Fruit fly (Drosophila melanogaster): ENCODE results near the gene CG13073.

The CG13073 gene

dm6 chr3L:16213201-16213600, 3.9 kb downstream of the CG13073 start:
- TF ChIP-seq CG10348 (GFP tag; IDR thresholded peaks at IDR 0.05) (no peak), CG34367 (tag; optimal IDR thresholded peaks at IDR 0.05) (no peak), EcR (GFP tag; optimal IDR thresholded peaks at IDR 0.05) (peak; percentile 43), D1 (tag; optimal IDR thresholded peaks at IDR 0.05) (no peak), CG17806 (tag; optimal IDR thresholded peaks at IDR 0.05) (no peak), CG9948 (tag; optimal IDR thresholded peaks at IDR 0.05) (no peak), CG15710 (tag; optimal IDR thresholded peaks at IDR 0.05) (no peak), Pif1A (GFP tag; optimal IDR thresholded peaks at IDR 0.05) (no peak), Pif1B (GFP tag; optimal IDR thresholded peaks at IDR 0.05) (no peak), Ets98B (GFP tag; IDR thresholded peaks at IDR 0.05) (peak; percentile 6; the same call in 1 of the 2 replicates), CG32121 (GFP tag; IDR thresholded peaks at IDR 0.05) (no peak), CG8301 (tag; optimal IDR thresholded peaks at IDR 0.05) (no peak), CG12605 (GFP tag; IDR thresholded peaks at IDR 0.05) (no peak), CG13204 (GFP tag; optimal IDR thresholded peaks at IDR 0.05) (peak; percentile 46)

- no peak for TF ChIP-seq Pif1A (GFP tag; optimal IDR thresholded peaks at IDR 0.05)
- no peak for TF ChIP-seq EcR (GFP tag; optimal IDR thresholded peaks at IDR 0.05)
- TF ChIP-seq CG32121 (GFP tag; IDR thresholded peaks at IDR 0.05): no peak
- no peak for TF ChIP-seq Pif1B (GFP tag; optimal IDR thresholded peaks at IDR 0.05)
- TF ChIP-seq fd96Ca (GFP tag; IDR thresholded peaks at IDR 0.05): no peak
- no peak for TF ChIP-seq Ets98B (GFP tag; IDR thresholded peaks at IDR 0.05)
- peak; percentile 10 for TF ChIP-seq CG17806 (tag; optimal IDR thresholded peaks at IDR 0.05)
- TF ChIP-seq rn (GFP tag; IDR thresholded peaks at IDR 0.05): no peak
- TF ChIP-seq CG8301 (tag; optimal IDR thresholded peaks at IDR 0.05): no peak
- peak; percentile 77 for TF ChIP-seq CG8159 (tag; optimal IDR thresholded peaks at IDR 0.05)
- no peak for TF ChIP-seq CG12605 (GFP tag; IDR thresholded peaks at IDR 0.05)
- no peak for TF ChIP-seq Snoo (tag; optimal IDR thresholded peaks at IDR 0.05)
- no peak for TF ChIP-seq CG10348 (GFP tag; IDR thresholded peaks at IDR 0.05)
- TF ChIP-seq CG34367 (tag; optimal IDR thresholded peaks at IDR 0.05): no peak
- TF ChIP-seq CG15710 (tag; optimal IDR thresholded peaks at IDR 0.05): peak; percentile 68
- TF ChIP-seq CG4496 (GFP tag; IDR thresholded peaks at IDR 0.05): no peak
- TF ChIP-seq CG13204 (GFP tag; optimal IDR thresholded peaks at IDR 0.05): no peak
- peak; percentile 42 for TF ChIP-seq CG9948 (tag; optimal IDR thresholded peaks at IDR 0.05)
- peak; percentile 21 for TF ChIP-seq CG14655 (GFP tag; optimal IDR thresholded peaks at IDR 0.05)
Observed at dm6 chr3L:16211936-16212287, 5.2 kb downstream of the CG13073 start.

- peak; percentile 71 for TF ChIP-seq CG34367 (tag; optimal IDR thresholded peaks at IDR 0.05)
- peak; percentile 38 for TF ChIP-seq CG17806 (tag; optimal IDR thresholded peaks at IDR 0.05)
- TF ChIP-seq CG8301 (tag; optimal IDR thresholded peaks at IDR 0.05): peak; percentile 81
- TF ChIP-seq CG4496 (GFP tag; IDR thresholded peaks at IDR 0.05): peak; percentile 60
- TF ChIP-seq CG15710 (tag; optimal IDR thresholded peaks at IDR 0.05): peak; percentile 82
- peak; percentile 21 for TF ChIP-seq Pif1B (GFP tag; optimal IDR thresholded peaks at IDR 0.05)
- peak; percentile 84 for TF ChIP-seq CG9948 (tag; optimal IDR thresholded peaks at IDR 0.05)
- TF ChIP-seq rn (GFP tag; IDR thresholded peaks at IDR 0.05): peak; percentile 47; the same call in 1 of the 2 replicates
- peak; percentile 97 for TF ChIP-seq CG13204 (GFP tag; optimal IDR thresholded peaks at IDR 0.05)
- peak; percentile 69 for TF ChIP-seq Ets98B (GFP tag; IDR thresholded peaks at IDR 0.05)
- TF ChIP-seq fd96Ca (GFP tag; IDR thresholded peaks at IDR 0.05): peak; percentile 77; the same call in 2 of the 3 replicates
- TF ChIP-seq CG8159 (tag; optimal IDR thresholded peaks at IDR 0.05): peak; percentile 89
- TF ChIP-seq CG32121 (GFP tag; IDR thresholded peaks at IDR 0.05): peak; percentile 64
- peak; percentile 88 for TF ChIP-seq EcR (GFP tag; optimal IDR thresholded peaks at IDR 0.05)
- TF ChIP-seq CG10348 (GFP tag; IDR thresholded peaks at IDR 0.05): peak; percentile 21; the same call in 1 of the 2 replicates
- TF ChIP-seq gl (tag; optimal IDR thresholded peaks at IDR 0.05): no peak
- TF ChIP-seq CG14655 (GFP tag; optimal IDR thresholded peaks at IDR 0.05): peak; percentile 92
- peak; percentile 68 for TF ChIP-seq D1 (tag; optimal IDR thresholded peaks at IDR 0.05)
- TF ChIP-seq CG12605 (GFP tag; IDR thresholded peaks at IDR 0.05): peak; percentile 31
- peak; percentile 90 for TF ChIP-seq Snoo (tag; optimal IDR thresholded peaks at IDR 0.05)
- TF ChIP-seq Pif1A (GFP tag; optimal IDR thresholded peaks at IDR 0.05): peak; percentile 77
Observed at dm6 chr3L:16211156-16211935, 5.8 kb downstream of the CG13073 start.

- TF ChIP-seq Snoo (tag; optimal IDR thresholded peaks at IDR 0.05) (peak; percentile 32), CG13204 (GFP tag; optimal IDR thresholded peaks at IDR 0.05) (peak; percentile 64), CG8159 (tag; optimal IDR thresholded peaks at IDR 0.05) (peak; percentile 20), EcR (GFP tag; optimal IDR thresholded peaks at IDR 0.05) (peak; percentile 71), gl (tag; optimal IDR thresholded peaks at IDR 0.05) (no peak), CG9948 (tag; optimal IDR thresholded peaks at IDR 0.05) (no peak)
Observed at dm6 chr3L:16209641-16210040, 7.5 kb downstream of the CG13073 start.

dm6 chr3L:16208839-16209612, 8.1 kb downstream of the CG13073 start:
- no peak for TF ChIP-seq CG34367 (tag; optimal IDR thresholded peaks at IDR 0.05)
- TF ChIP-seq CG10348 (GFP tag; IDR thresholded peaks at IDR 0.05): no peak
- no peak for TF ChIP-seq Ets98B (GFP tag; IDR thresholded peaks at IDR 0.05)
- TF ChIP-seq D1 (tag; optimal IDR thresholded peaks at IDR 0.05): no peak
- peak; percentile 52 for TF ChIP-seq CG8159 (tag; optimal IDR thresholded peaks at IDR 0.05)
- TF ChIP-seq CG32121 (GFP tag; IDR thresholded peaks at IDR 0.05): no peak; the same call in 1 of the 2 replicates
- TF ChIP-seq CG8301 (tag; optimal IDR thresholded peaks at IDR 0.05): no peak
- no peak for TF ChIP-seq CG13204 (GFP tag; optimal IDR thresholded peaks at IDR 0.05)
- TF ChIP-seq CG4496 (GFP tag; IDR thresholded peaks at IDR 0.05): 0 out of 3 replicates have a peak, but pooled peaks have one; percentile 24
- no peak for TF ChIP-seq CG17806 (tag; optimal IDR thresholded peaks at IDR 0.05)
- TF ChIP-seq CG14655 (GFP tag; optimal IDR thresholded peaks at IDR 0.05): peak; percentile 43
- TF ChIP-seq CG9948 (tag; optimal IDR thresholded peaks at IDR 0.05): no peak
- no peak for TF ChIP-seq fd96Ca (GFP tag; IDR thresholded peaks at IDR 0.05)
- TF ChIP-seq CG12605 (GFP tag; IDR thresholded peaks at IDR 0.05): no peak
- no peak for TF ChIP-seq EcR (GFP tag; optimal IDR thresholded peaks at IDR 0.05)
- peak; percentile 23 for TF ChIP-seq CG15710 (tag; optimal IDR thresholded peaks at IDR 0.05)
